Worm (Caenorhabditis elegans) whole organism, late embryonic: ENCODE data around the gene lmtr-3.

Experiments used
- C08G9.2 ChIP-seq: sonication (generic microtip); optimal IDR thresholded peaks from 2 replicates; lab custom pipeline; 2016; ENCODE audit warnings: mild to moderate bottlenecking, missing genetic modification characterization, moderate library complexity, missing compliant biosample characterization
- C38D4.7 ChIP-seq: fragments of 200-800 bp; sonication (Bioruptor generic); optimal IDR thresholded peaks from 2 replicates; lab custom pipeline; 2018; ENCODE audit warnings: mild to moderate bottlenecking, missing genetic modification characterization, moderate library complexity, missing compliant biosample characterization
- K02D7.2 ChIP-seq: sonication (generic microtip); optimal IDR thresholded peaks from 2 replicates; lab custom pipeline; 2017; ENCODE audit warnings: mild to moderate bottlenecking, missing genetic modification characterization, missing compliant biosample characterization
- T23F11.4 ChIP-seq: fragments of 200-800 bp; sonication (Bioruptor generic); optimal IDR thresholded peaks from 2 replicates; lab custom pipeline; 2018; ENCODE audit warnings: mild to moderate bottlenecking, missing genetic modification characterization, missing compliant biosample characterization
- Y22D7AL.16 ChIP-seq: sonication (generic microtip); optimal IDR thresholded peaks from 2 replicates; lab custom pipeline; 2016; ENCODE audit warnings: missing genetic modification characterization, missing compliant biosample characterization
- ahr-1 ChIP-seq: sonication (generic microtip); optimal IDR thresholded peaks from 2 replicates; lab custom pipeline; 2016; ENCODE audit warnings: missing genetic modification characterization, missing compliant biosample characterization
- ama-1 ChIP-seq: fragments of 150-350 bp; optimal IDR thresholded peaks from 2 replicates; lab custom pipeline; 2014
- ceh-18 ChIP-seq: sonication (generic microtip); optimal IDR thresholded peaks from 2 replicates; lab custom pipeline; 2016; ENCODE audit warnings: missing genetic modification characterization, missing compliant biosample characterization
- ceh-19 ChIP-seq: fragments of 200-800 bp; sonication (Bioruptor generic); optimal IDR thresholded peaks from 2 replicates; lab custom pipeline; 2018; ENCODE audit warnings: mild to moderate bottlenecking, missing genetic modification characterization, missing compliant biosample characterization
- ceh-31 ChIP-seq: sonication (generic microtip); optimal IDR thresholded peaks from 2 replicates; lab custom pipeline; 2016; ENCODE audit warnings: missing genetic modification characterization, missing compliant biosample characterization
- ceh-34 ChIP-seq: sonication (generic microtip); optimal IDR thresholded peaks from 2 replicates; lab custom pipeline; 2016; ENCODE audit warnings: mild to moderate bottlenecking, missing genetic modification characterization, missing compliant biosample characterization
- ceh-48 ChIP-seq: sonication (generic microtip); optimal IDR thresholded peaks from 2 replicates; lab custom pipeline; 2016; ENCODE audit warnings: missing genetic modification characterization, inconsistent platforms, missing compliant biosample characterization
- ceh-6 ChIP-seq: fragments of 200-800 bp; sonication (Bioruptor generic); optimal IDR thresholded peaks from 2 replicates; lab custom pipeline; 2018; ENCODE audit warnings: mild to moderate bottlenecking, missing genetic modification characterization, missing compliant biosample characterization
- ceh-9 ChIP-seq: sonication (generic microtip); optimal IDR thresholded peaks from 2 replicates; lab custom pipeline; 2016; ENCODE audit warnings: mild to moderate bottlenecking, missing genetic modification characterization, inconsistent platforms, missing compliant biosample characterization
- elt-2 ChIP-seq: sonication (generic microtip); optimal IDR thresholded peaks from 2 replicates; lab custom pipeline; 2016; ENCODE audit warnings: missing genetic modification reagents, missing genetic modification characterization, missing compliant biosample characterization
- elt-4 ChIP-seq: sonication (generic microtip); optimal IDR thresholded peaks from 2 replicates; lab custom pipeline; 2016; ENCODE audit warnings: missing genetic modification characterization, missing compliant biosample characterization
- hlh-13 ChIP-seq: fragments of 200-800 bp; sonication (Bioruptor generic); optimal IDR thresholded peaks from 2 replicates; lab custom pipeline; 2018; ENCODE audit warnings: mild to moderate bottlenecking, missing genetic modification characterization, missing compliant biosample characterization
- hlh-15 ChIP-seq: sonication (generic microtip); optimal IDR thresholded peaks from 2 replicates; lab custom pipeline; 2016; ENCODE audit warnings: missing genetic modification characterization, missing compliant biosample characterization
- hlh-6 ChIP-seq: sonication (generic microtip); optimal IDR thresholded peaks from 2 replicates; lab custom pipeline; 2016; ENCODE audit warnings: missing genotype, missing genetic modification characterization, missing compliant biosample characterization
- hlh-8 ChIP-seq: sonication (generic microtip); optimal IDR thresholded peaks from 2 replicates; lab custom pipeline; 2016; ENCODE audit warnings: missing genotype, missing genetic modification characterization, missing compliant biosample characterization
- madf-2 ChIP-seq: sonication (generic microtip); optimal IDR thresholded peaks from 2 replicates; lab custom pipeline; 2017; ENCODE audit warnings: missing genetic modification characterization, missing compliant biosample characterization
- mec-3 ChIP-seq: sonication (generic microtip); optimal IDR thresholded peaks from 2 replicates; lab custom pipeline; 2016; ENCODE audit warnings: borderline replicate concordance, missing genetic modification characterization, missing compliant biosample characterization
- nfya-1 ChIP-seq: sonication (generic microtip); optimal IDR thresholded peaks from 2 replicates; lab custom pipeline; 2017; ENCODE audit warnings: missing genetic modification characterization, mild to moderate bottlenecking, missing compliant biosample characterization, antibody characterized with exemption, moderate library complexity
- npax-4 ChIP-seq: sonication (generic microtip); optimal IDR thresholded peaks from 2 replicates; lab custom pipeline; 2016; ENCODE audit warnings: missing genetic modification characterization, missing compliant biosample characterization
- pax-1 ChIP-seq: fragments of 150-350 bp; optimal IDR thresholded peaks from 2 replicates; lab custom pipeline; 2014; ENCODE audit warnings: missing biosample characterization, missing genetic modification characterization
- pha-2 ChIP-seq: sonication (generic microtip); optimal IDR thresholded peaks from 2 replicates; lab custom pipeline; 2017; ENCODE audit warnings: mild to moderate bottlenecking, missing genetic modification characterization, missing compliant biosample characterization
- ref-2 ChIP-seq: sonication (generic microtip); optimal IDR thresholded peaks from 2 replicates; lab custom pipeline; 2016; ENCODE audit warnings: missing genetic modification characterization, missing compliant biosample characterization
- rnt-1 ChIP-seq: sonication (generic microtip); optimal IDR thresholded peaks from 2 replicates; lab custom pipeline; 2016; ENCODE audit warnings: missing genetic modification characterization, missing compliant biosample characterization
- sdc-2 ChIP-seq: sonication (generic microtip); optimal IDR thresholded peaks from 2 replicates; lab custom pipeline; 2016; ENCODE audit warnings: missing genotype, missing genetic modification characterization, missing compliant biosample characterization
- sox-4 ChIP-seq: sonication (generic microtip); optimal IDR thresholded peaks from 2 replicates; lab custom pipeline; 2017; ENCODE audit warnings: mild to moderate bottlenecking, missing genetic modification characterization, inconsistent platforms, missing compliant biosample characterization
- tbx-2 ChIP-seq: sonication (generic microtip); optimal IDR thresholded peaks from 2 replicates; lab custom pipeline; 2016; ENCODE audit warnings: missing genetic modification characterization, missing compliant biosample characterization
- tbx-7 ChIP-seq: sonication (generic microtip); optimal IDR thresholded peaks from 2 replicates; lab custom pipeline; 2016; ENCODE audit warnings: missing genotype, missing genetic modification characterization, missing compliant biosample characterization
- unc-42 ChIP-seq: sonication (generic microtip); optimal IDR thresholded peaks from 2 replicates; lab custom pipeline; 2016; ENCODE audit warnings: missing genotype, missing genetic modification characterization, missing compliant biosample characterization
- unc-55 ChIP-seq: sonication (generic microtip); optimal IDR thresholded peaks from 2 replicates; lab custom pipeline; 2017; ENCODE audit warnings: missing biosample characterization, missing genetic modification reagents, missing genetic modification characterization
- zip-5 ChIP-seq: sonication (generic microtip); optimal IDR thresholded peaks from 2 replicates; lab custom pipeline; 2016; ENCODE audit warnings: missing genetic modification characterization, missing compliant biosample characterization
- ztf-16 ChIP-seq: sonication (generic microtip); optimal IDR thresholded peaks from 2 replicates; lab custom pipeline; 2017; ENCODE audit warnings: missing genetic modification characterization, missing compliant biosample characterization

The lmtr-3 gene

ce11 chrV:11123817-11124337 is at the start of gene lmtr-3, which contains the start of gene atp-5 (continued):
- TF ChIP-seq K02D7.2 (tag; lab: Kevin White, UChicago) (no peak), ceh-18 (tag; lab: Kevin White, UChicago) (peak; percentile 45), ceh-34 (tag; lab: Kevin White, UChicago) (peak; percentile 37)

ce11 chrV:11074448-11074847 is 49.5 kb upstream of the lmtr-3 start, which contains the start of gene act-3:
Gene act-3, minus strand, starts transcription at chrV:11074498.
- no peak for TF ChIP-seq hlh-8
- no peak for TF ChIP-seq ref-2
- TF ChIP-seq sdc-2 = no peak
- TF ChIP-seq mec-3 (tag; lab: Kevin White, UChicago) = no peak
- TF ChIP-seq unc-55 (GFP tag; lab: Kevin White, UChicago) = peak; percentile 27
- TF ChIP-seq T23F11.4 (GFP tag; lab: Kevin White, UChicago) = no peak
- TF ChIP-seq pha-2 (tag; lab: Kevin White, UChicago) = no peak
- TF ChIP-seq hlh-13 (GFP tag; lab: Kevin White, UChicago) = no peak
- no peak for TF ChIP-seq C08G9.2
- TF ChIP-seq rnt-1 (tag; lab: Kevin White, UChicago) = peak; percentile 67
- no peak for TF ChIP-seq madf-2 (tag; lab: Kevin White, UChicago)
- TF ChIP-seq ceh-18 (tag; lab: Kevin White, UChicago) = peak; percentile 92
- no peak for TF ChIP-seq elt-4
- TF ChIP-seq zip-5 (tag; lab: Kevin White, UChicago) = no peak
- TF ChIP-seq nfya-1 (tag; lab: Kevin White, UChicago) = peak; percentile 53
- TF ChIP-seq hlh-6 (tag; lab: Kevin White, UChicago) = no peak

ce11 chrV:11075209-11076027 is 48.6 kb upstream of the lmtr-3 start:
- TF ChIP-seq unc-42 (tag; lab: Kevin White, UChicago) = peak; percentile 25
- peak; percentile 14 for TF ChIP-seq ref-2
- TF ChIP-seq ceh-31 = peak; percentile 31
- TF ChIP-seq nfya-1 (tag; lab: Kevin White, UChicago) = peak; percentile 23
- no peak for TF ChIP-seq mec-3 (tag; lab: Kevin White, UChicago)
- no peak for TF ChIP-seq ztf-16 (tag; lab: Kevin White, UChicago)
- peak; percentile 13 for TF ChIP-seq ceh-18 (tag; lab: Kevin White, UChicago)
- peak; percentile 54 for TF ChIP-seq elt-4
- peak; percentile 26 for TF ChIP-seq sdc-2
- TF ChIP-seq pha-2 (tag; lab: Kevin White, UChicago) = no peak
- peak; percentile 32 for TF ChIP-seq hlh-6 (tag; lab: Kevin White, UChicago)
- TF ChIP-seq, all 69 proteins: peak for 8

- no peak for TF ChIP-seq hlh-6 (tag; lab: Kevin White, UChicago)
- no peak for TF ChIP-seq hlh-13 (GFP tag; lab: Kevin White, UChicago)
- no peak for TF ChIP-seq elt-2 (tag; lab: Kevin White, UChicago)
- TF ChIP-seq mec-3 (tag; lab: Kevin White, UChicago) = no peak
- TF ChIP-seq hlh-15 = no peak
- no peak for TF ChIP-seq zip-5 (tag; lab: Kevin White, UChicago)
- no peak for TF ChIP-seq madf-2 (tag; lab: Kevin White, UChicago)
- TF ChIP-seq ceh-19 (GFP tag; lab: Kevin White, UChicago) = no peak
- TF ChIP-seq tbx-7 (tag; lab: Kevin White, UChicago) = no peak
Observed at ce11 chrV:11076028-11076402, 48.0 kb upstream of the lmtr-3 start.

ce11 chrV:11076403-11076802 is 47.6 kb upstream of the lmtr-3 start:
- TF ChIP-seq ama-1 (peak; percentile 23), ahr-1 (no peak), Y22D7AL.16 (no peak), elt-2 (tag; lab: Kevin White, UChicago) (peak; percentile 89)

- TF ChIP-seq ceh-48 (tag; lab: Kevin White, UChicago) (no peak), npax-4 (no peak), ztf-16 (tag; lab: Kevin White, UChicago) (peak; percentile 12), ceh-34 (tag; lab: Kevin White, UChicago) (no peak), tbx-2 (peak; percentile 53), K02D7.2 (tag; lab: Kevin White, UChicago) (no peak), unc-42 (tag; lab: Kevin White, UChicago) (peak; percentile 58), ceh-9 (no peak), pax-1 (peak; percentile 13), madf-2 (tag; lab: Kevin White, UChicago) (no peak), sox-4 (no peak), ceh-6 (no peak), T23F11.4 (GFP tag; lab: Kevin White, UChicago) (no peak), C08G9.2 (no peak), tbx-7 (tag; lab: Kevin White, UChicago) (no peak), rnt-1 (tag; lab: Kevin White, UChicago) (peak; percentile 26), C38D4.7 (GFP tag; lab: Kevin White, UChicago) (no peak), ceh-18 (tag; lab: Kevin White, UChicago) (peak; percentile 32), mec-3 (tag; lab: Kevin White, UChicago) (no peak)
Observed at ce11 chrV:11078104-11078724, 45.8 kb upstream of the lmtr-3 start, which contains the start of gene act-2. Gene act-2, minus strand, starts transcription at chrV:11078154.
